Fruit fly (Drosophila melanogaster): ENCODE results near the gene CG42822.
A peak's percentile ranks its signal among the peaks of the same experiment; 100 is the strongest.

The CG42822 gene

dm6 chr3R:17415439-17415838, 1.7 kb downstream of the CG42822 start, which contains the start of gene CG5866:
TSS of gene CG5866 (plus strand) at chr3R:17415739.
- TF ChIP-seq CG6276 (GFP tag; optimal IDR thresholded peaks at IDR 0.05), result no peak
- TF ChIP-seq Hr4 (GFP tag; optimal IDR thresholded peaks at IDR 0.05), result no peak
- peak; percentile 18 for TF ChIP-seq svp (GFP tag)
- TF ChIP-seq Smox (GFP tag; optimal IDR thresholded peaks at IDR 0.05), result no peak
- no peak for TF ChIP-seq CG6792 (GFP tag; optimal IDR thresholded peaks at IDR 0.05)
- no peak for TF ChIP-seq dsx (GFP tag; optimal IDR thresholded peaks at IDR 0.05; ENCODE audit: poor library complexity, severe bottlenecking)
- no peak for TF ChIP-seq Eip78C (GFP tag)
- no peak for TF ChIP-seq topi (GFP tag; optimal IDR thresholded peaks at IDR 0.05)
- TF ChIP-seq CG6854 (GFP tag; optimal IDR thresholded peaks at IDR 0.05), result no peak

dm6 chr3R:17417167-17417566, 3.5 kb downstream of the CG42822 start, which contains the start of gene CG33333:
TSS of gene CG33333 (plus strand) at chr3R:17417467.
- TF ChIP-seq Ets21C (GFP tag; optimal IDR thresholded peaks at IDR 0.05) (no peak), fd59A (GFP tag; optimal IDR thresholded peaks at IDR 0.05) (no peak), CG11902 (GFP tag; optimal IDR thresholded peaks at IDR 0.05) (no peak), CG10669 (GFP tag; optimal IDR thresholded peaks at IDR 0.05) (no peak), fd85E (GFP tag; optimal IDR thresholded peaks at IDR 0.05) (no peak), spab (GFP tag; optimal IDR thresholded peaks at IDR 0.05) (no peak), CG32006 (GFP tag; optimal IDR thresholded peaks at IDR 0.05) (no peak), lz (GFP tag; optimal IDR thresholded peaks at IDR 0.05) (no peak), salr (GFP tag; optimal IDR thresholded peaks at IDR 0.05) (no peak), Eip78C (GFP tag) (no peak), achi (GFP tag; optimal IDR thresholded peaks at IDR 0.05) (no peak)

- TF ChIP-seq CG8319 (GFP tag; optimal IDR thresholded peaks at IDR 0.05) (no peak), CG10669 (GFP tag; optimal IDR thresholded peaks at IDR 0.05) (no peak), Ets96B (tag; optimal IDR thresholded peaks at IDR 0.05) (no peak), Eip78C (GFP tag) (no peak), CG11762 (GFP tag; optimal IDR thresholded peaks at IDR 0.05; ENCODE audit: insufficient read depth) (no peak), Sox15 (GFP tag; optimal IDR thresholded peaks at IDR 0.05) (no peak), dac (GFP tag; optimal IDR thresholded peaks at IDR 0.05) (no peak), OdsH (GFP tag; optimal IDR thresholded peaks at IDR 0.05) (no peak), CG15336 (GFP tag; IDR thresholded peaks at IDR 0.05) (no peak), Lpt (GFP tag; optimal IDR thresholded peaks at IDR 0.05) (no peak), Eip75B (GFP tag; optimal IDR thresholded peaks at IDR 0.05) (no peak), vri (GFP tag; optimal IDR thresholded peaks at IDR 0.05) (no peak), CG31627 (GFP tag; optimal IDR thresholded peaks at IDR 0.05) (no peak), pdm3 (GFP tag; optimal IDR thresholded peaks at IDR 0.05) (no peak)
Measured at dm6 chr3R:17418459-17418858, 4.8 kb downstream of the CG42822 start, which contains the start of gene CG42834. TSS of gene CG42834 (plus strand) at chr3R:17418759.

DNA sequence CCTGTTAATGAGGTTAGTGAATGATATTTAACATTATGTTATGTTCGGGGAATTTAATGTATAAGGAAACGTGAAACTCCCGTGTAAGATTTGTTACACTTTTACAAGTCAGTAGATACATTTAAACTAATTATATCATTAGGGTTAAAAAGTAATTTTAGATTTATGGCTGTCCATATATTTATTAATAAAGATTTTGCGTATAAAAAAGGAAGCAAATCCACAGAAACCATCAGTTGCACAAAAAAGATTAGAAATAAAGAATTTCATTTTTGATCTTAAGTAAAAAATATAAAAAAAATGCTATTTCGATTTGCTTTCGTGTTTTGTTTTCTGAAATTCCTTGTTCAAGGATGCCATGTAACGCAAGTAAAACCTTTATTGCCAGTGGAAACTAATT, 6.6 kb downstream of the CG42822 start, which contains the start of gene CG42835:
Gene CG42835 (plus strand): TSS at position 301 of the 400 bp plus-strand sequence.
- TF ChIP-seq svp (GFP tag) (no peak), CG4318 (GFP tag; optimal IDR thresholded peaks at IDR 0.05) (no peak), dac (GFP tag; optimal IDR thresholded peaks at IDR 0.05) (no peak), CG11902 (GFP tag; optimal IDR thresholded peaks at IDR 0.05) (no peak), CG11762 (GFP tag; optimal IDR thresholded peaks at IDR 0.05; ENCODE audit: insufficient read depth) (no peak), Ets21C (GFP tag; optimal IDR thresholded peaks at IDR 0.05) (no peak), CG10669 (GFP tag; optimal IDR thresholded peaks at IDR 0.05) (no peak), CG3919 (GFP tag; optimal IDR thresholded peaks at IDR 0.05) (no peak), OdsH (GFP tag; optimal IDR thresholded peaks at IDR 0.05) (no peak), Gug (GFP tag; IDR thresholded peaks at IDR 0.05) (no peak), Hr39 (GFP tag; optimal IDR thresholded peaks at IDR 0.05) (no peak), CG6854 (GFP tag; optimal IDR thresholded peaks at IDR 0.05) (no peak), salr (GFP tag; optimal IDR thresholded peaks at IDR 0.05) (no peak), cyc (GFP tag; optimal IDR thresholded peaks at IDR 0.05) (no peak), topi (GFP tag; optimal IDR thresholded peaks at IDR 0.05) (no peak)
